Worm (Caenorhabditis elegans): Measurements from ENCODE around the gene ZK632.11.

DNA sequence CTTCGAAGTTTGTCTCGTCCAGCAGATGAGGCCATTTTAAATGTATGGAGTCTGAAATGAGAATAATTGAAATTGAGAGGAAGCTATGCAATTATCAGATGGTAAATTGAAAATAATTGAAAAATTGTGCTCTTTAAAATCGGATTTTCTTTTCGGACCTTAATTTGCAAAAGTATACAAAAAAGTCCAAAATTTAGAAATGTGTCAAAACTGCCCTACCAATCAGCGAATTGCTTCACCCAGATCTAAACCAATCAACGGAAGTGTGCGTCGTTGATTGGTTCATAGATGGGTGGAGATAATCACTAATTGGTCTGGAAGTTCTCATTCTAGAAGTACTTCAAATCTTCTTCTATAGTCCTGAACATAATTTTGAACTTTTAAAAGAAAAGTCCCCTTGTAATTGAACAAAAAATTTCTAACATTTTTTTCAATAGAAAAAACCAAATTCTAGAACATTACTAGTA lies 38.1 kb upstream of the ZK632.11 start, which contains the start of gene R10E11.5:
- no peak for TF ChIP-seq nhr-77 (tag; optimal IDR thresholded peaks at IDR 0.05)
- no peak for TF ChIP-seq ceh-82 (tag; optimal IDR thresholded peaks at IDR 0.05)
- no peak for TF ChIP-seq mdl-1 (tag; optimal IDR thresholded peaks at IDR 0.05)
- TF ChIP-seq nhr-237 (tag; optimal IDR thresholded peaks at IDR 0.05) = no peak
- no peak for TF ChIP-seq lin-13 (GFP tag; optimal IDR thresholded peaks at IDR 0.05)
- TF ChIP-seq ztf-4 (tag; optimal IDR thresholded peaks at IDR 0.05) = no peak
- no peak for TF ChIP-seq zag-1 (tag; optimal IDR thresholded peaks at IDR 0.05)
- no peak for TF ChIP-seq nhr-11 (tag; optimal IDR thresholded peaks at IDR 0.05)
- no peak for TF ChIP-seq alr-1 (tag; optimal IDR thresholded peaks at IDR 0.05)
- TF ChIP-seq unc-39 (tag; optimal IDR thresholded peaks at IDR 0.05) = no peak
